Fruit fly (Drosophila melanogaster) whole organism, adult: Measurements from ENCODE around the gene Root.
A peak's percentile ranks its signal among the peaks of the same experiment; 100 is the strongest.

Experiments
- CG11617 ChIP-seq: fragments of 200-800 bp; sonication (Bioruptor generic); optimal IDR thresholded peaks from 2 replicates; lab custom pipeline; 2017; ENCODE audit warnings: mild to moderate bottlenecking, missing biosample characterization, missing genetic modification reagents, missing genetic modification characterization
- CG12768 ChIP-seq: fragments of 200-800 bp; sonication (Bioruptor generic); optimal IDR thresholded peaks from 2 replicates; lab custom pipeline; 2017; ENCODE audit warnings: missing biosample characterization, missing genetic modification characterization, mild to moderate bottlenecking, moderate library complexity, missing genetic modification reagents
- CG14711 ChIP-seq: fragments of 200-800 bp; sonication (Bioruptor generic); optimal IDR thresholded peaks from 2 replicates; lab custom pipeline; 2018; ENCODE audit warnings: missing biosample characterization, mild to moderate bottlenecking, missing genetic modification characterization, moderate library complexity
- CG1620 ChIP-seq: fragments of 200-800 bp; sonication (Bioruptor generic); optimal IDR thresholded peaks from 2 replicates; lab custom pipeline; 2016; ENCODE audit warnings: missing biosample characterization, missing genetic modification characterization
- CG33017 ChIP-seq: fragments of 200-800 bp; sonication (Bioruptor generic); optimal IDR thresholded peaks from 2 replicates; lab custom pipeline; 2018; ENCODE audit warnings: missing biosample characterization, mild to moderate bottlenecking, missing genetic modification characterization, moderate library complexity
- CG5204 ChIP-seq: fragments of 200-800 bp; sonication (Bioruptor generic); optimal IDR thresholded peaks from 2 replicates; lab custom pipeline; 2016; ENCODE audit warnings: missing biosample characterization, missing genetic modification characterization
- CG7045 ChIP-seq: fragments of 200-800 bp; sonication (Bioruptor generic); optimal IDR thresholded peaks from 2 replicates; lab custom pipeline; 2017; ENCODE audit warnings: missing biosample characterization, mild to moderate bottlenecking, missing genetic modification characterization
- CG7101 ChIP-seq: fragments of 200-800 bp; sonication (Bioruptor generic); optimal IDR thresholded peaks from 2 replicates; lab custom pipeline; 2018; ENCODE audit warnings: missing biosample characterization, mild to moderate bottlenecking, missing genetic modification characterization, moderate library complexity
- Clk ChIP-seq: fragments of 200-800 bp; sonication (Bioruptor generic); optimal IDR thresholded peaks from 2 replicates; lab custom pipeline; 2017; ENCODE audit warnings: missing biosample characterization, missing genetic modification characterization
- Crg-1 ChIP-seq: fragments of 200-800 bp; sonication (Bioruptor generic); optimal IDR thresholded peaks from 2 replicates; lab custom pipeline; 2016; ENCODE audit warnings: missing biosample characterization, missing genetic modification characterization
- Hr96 ChIP-seq: fragments of 200-800 bp; sonication (Bioruptor generic); optimal IDR thresholded peaks from 2 replicates; lab custom pipeline; 2016; ENCODE audit warnings: missing biosample characterization, missing genetic modification characterization
- Mnt ChIP-seq: fragments of 200-800 bp; sonication (Bioruptor generic); optimal IDR thresholded peaks from 2 replicates; lab custom pipeline; 2016; ENCODE audit warnings: missing biosample characterization, mild to moderate bottlenecking, missing genetic modification characterization
- bab1 ChIP-seq: fragments of 200-800 bp; sonication (Bioruptor generic); optimal IDR thresholded peaks from 3 replicates; lab custom pipeline; 2019; ENCODE audit warnings: missing biosample characterization, mild to moderate bottlenecking, missing genetic modification characterization, moderate library complexity
- cic ChIP-seq: fragments of 200-800 bp; sonication (Bioruptor generic); optimal IDR thresholded peaks from 2 replicates; lab custom pipeline; 2017; ENCODE audit warnings: missing biosample characterization, mild to moderate bottlenecking, missing genetic modification characterization, moderate library complexity
- cnc ChIP-seq, 2 experiments: fragments of >200 bp; optimal IDR thresholded peaks; 2 replicates each; lab custom pipeline; 2017
- kay ChIP-seq: fragments of 200-800 bp; sonication (Bioruptor generic); peaks from one replicate; lab custom pipeline; 2016; ENCODE audit warnings: missing biosample characterization, missing genetic modification characterization, borderline replicate concordance
- ovo ChIP-seq: fragments of 200-800 bp; sonication (Bioruptor generic); optimal IDR thresholded peaks from 2 replicates; lab custom pipeline; 2016; ENCODE audit warnings: missing biosample characterization, missing genetic modification characterization
- pad ChIP-seq: fragments of 200-800 bp; sonication (Bioruptor generic); optimal IDR thresholded peaks from 3 replicates; lab custom pipeline; 2017; ENCODE audit warnings: missing biosample characterization, missing genetic modification characterization, mild to moderate bottlenecking, moderate library complexity, missing genetic modification reagents
- tj ChIP-seq: fragments of 200-800 bp; sonication (Bioruptor generic); optimal IDR thresholded peaks from 3 replicates; lab custom pipeline; 2017; ENCODE audit warnings: missing biosample characterization, mild to moderate bottlenecking, missing genetic modification characterization, moderate library complexity
- toe ChIP-seq: fragments of 200-800 bp; sonication (Bioruptor generic); optimal IDR thresholded peaks from 2 replicates; lab custom pipeline; 2016; ENCODE audit warnings: missing biosample characterization, missing genetic modification characterization

The Root gene

dm6 chr3R:24106059-24106631 is 6.9 kb upstream of the Root start:
- TF ChIP-seq CG14711 (tag; lab: Kevin White, UChicago) = peak; percentile 68
- peak; percentile 44 for TF ChIP-seq pad
- TF ChIP-seq CG33017 (tag; lab: Kevin White, UChicago) = peak; percentile 77
- TF ChIP-seq cic (GFP tag; lab: Kevin White, UChicago) = peak; percentile 94
- no peak for TF ChIP-seq kay
- TF ChIP-seq CG7101 (tag; lab: Kevin White, UChicago) = peak; percentile 78
- peak; percentile 64 for TF ChIP-seq Crg-1 (GFP tag; lab: Kevin White, UChicago)
- peak; percentile 24 for TF ChIP-seq toe
- TF ChIP-seq CG1620 (GFP tag; lab: Kevin White, UChicago) = peak; percentile 65
- no peak for TF ChIP-seq Hr96 (GFP tag; lab: Kevin White, UChicago)
- TF ChIP-seq ovo (GFP tag; lab: Kevin White, UChicago) = peak; percentile 5
- TF ChIP-seq CG12768 (GFP tag; lab: Kevin White, UChicago) = peak; percentile 80
- TF ChIP-seq Mnt = peak; percentile 88
- peak; percentile 60 for TF ChIP-seq CG11617 (GFP tag; lab: Kevin White, UChicago)
- TF ChIP-seq Clk (GFP tag; lab: Kevin White, UChicago) = no peak
- TF ChIP-seq CG7045 (GFP tag; lab: Kevin White, UChicago) = peak; percentile 59
- TF ChIP-seq tj (GFP tag; lab: Kevin White, UChicago) = no peak
- TF ChIP-seq CG5204 (GFP tag; lab: Kevin White, UChicago) = peak; percentile 62
- peak; percentile 87 for TF ChIP-seq bab1 (GFP tag; lab: Kevin White, UChicago)
- TF ChIP-seq cnc (optimal IDR thresholded peaks at IDR 0.05; lab: Kevin White, UChicago) = no peak

dm6 chr3R:24106879-24107441 is 6.1 kb upstream of the Root start, which contains the start of gene CG10694:
Gene CG10694 (plus strand): TSS chr3R:24107391.
- no peak for TF ChIP-seq pad
- TF ChIP-seq Mnt = no peak
- TF ChIP-seq kay = no peak
- no peak for TF ChIP-seq CG33017 (tag; lab: Kevin White, UChicago)
- TF ChIP-seq CG11617 (GFP tag; lab: Kevin White, UChicago) = no peak
- no peak for TF ChIP-seq cic (GFP tag; lab: Kevin White, UChicago)
- TF ChIP-seq CG12768 (GFP tag; lab: Kevin White, UChicago) = no peak
- TF ChIP-seq Clk (GFP tag; lab: Kevin White, UChicago) = no peak
- no peak for TF ChIP-seq cnc (optimal IDR thresholded peaks at IDR 0.05; lab: Kevin White, UChicago)
- no peak for TF ChIP-seq CG14711 (tag; lab: Kevin White, UChicago)
- no peak for TF ChIP-seq bab1 (GFP tag; lab: Kevin White, UChicago)
- TF ChIP-seq CG7045 (GFP tag; lab: Kevin White, UChicago) = no peak

- TF ChIP-seq CG7101 (tag; lab: Kevin White, UChicago) (peak; percentile 100), cic (GFP tag; lab: Kevin White, UChicago) (peak; percentile 98), Crg-1 (GFP tag; lab: Kevin White, UChicago) (peak; percentile 98), Mnt (peak; percentile 97), pad (peak; percentile 95), kay (no peak), CG5204 (GFP tag; lab: Kevin White, UChicago) (peak; percentile 98), CG7045 (GFP tag; lab: Kevin White, UChicago) (peak; percentile 100), toe (peak; percentile 98), CG33017 (tag; lab: Kevin White, UChicago) (peak; percentile 100), Clk (GFP tag; lab: Kevin White, UChicago) (peak; percentile 99), CG14711 (tag; lab: Kevin White, UChicago) (peak; percentile 99), Hr96 (GFP tag; lab: Kevin White, UChicago) (peak; percentile 95), cnc (optimal IDR thresholded peaks at IDR 0.05; lab: Kevin White, UChicago) (no peak), CG12768 (GFP tag; lab: Kevin White, UChicago) (peak; percentile 100), CG1620 (GFP tag; lab: Kevin White, UChicago) (peak; percentile 96), ovo (GFP tag; lab: Kevin White, UChicago) (peak; percentile 100), tj (GFP tag; lab: Kevin White, UChicago) (peak; percentile 97), bab1 (GFP tag; lab: Kevin White, UChicago) (peak; percentile 99), CG11617 (GFP tag; lab: Kevin White, UChicago) (peak; percentile 100)
These were observed 4.1 kb upstream of the Root start, which contains the start of the genes eIF4EHP and CG18428 for dm6 chr3R:24108902-24109389. Gene eIF4EHP (minus strand): TSS chr3R:24108960. Gene CG18428 (plus strand): TSS chr3R:24109336.

dm6 chr3R:24112320-24113069 is 591 bp upstream of the Root start, which contains the start of gene CG13605:
Gene CG13605 (minus strand): TSS chr3R:24112389.
- TF ChIP-seq Clk (GFP tag; lab: Kevin White, UChicago) = peak; percentile 44
- peak; percentile 78 for TF ChIP-seq CG12768 (GFP tag; lab: Kevin White, UChicago)
- TF ChIP-seq cic (GFP tag; lab: Kevin White, UChicago) = peak; percentile 27
- no peak for TF ChIP-seq cnc (optimal IDR thresholded peaks at IDR 0.05; lab: Kevin White, UChicago)
- TF ChIP-seq CG5204 (GFP tag; lab: Kevin White, UChicago) = peak; percentile 64
- peak; percentile 68 for TF ChIP-seq Crg-1 (GFP tag; lab: Kevin White, UChicago)
- peak; percentile 27 for TF ChIP-seq Hr96 (GFP tag; lab: Kevin White, UChicago)
- TF ChIP-seq Mnt = peak; percentile 59
- peak; percentile 73 for TF ChIP-seq CG33017 (tag; lab: Kevin White, UChicago)
- TF ChIP-seq kay = no peak
- TF ChIP-seq pad = peak; percentile 62
- TF ChIP-seq CG11617 (GFP tag; lab: Kevin White, UChicago) = peak; percentile 73
- peak; percentile 59 for TF ChIP-seq CG7045 (GFP tag; lab: Kevin White, UChicago)
- TF ChIP-seq CG14711 (tag; lab: Kevin White, UChicago) = peak; percentile 69
- peak; percentile 78 for TF ChIP-seq tj (GFP tag; lab: Kevin White, UChicago)
- peak; percentile 68 for TF ChIP-seq CG7101 (tag; lab: Kevin White, UChicago)
- TF ChIP-seq ovo (GFP tag; lab: Kevin White, UChicago) = no peak
- TF ChIP-seq CG1620 (GFP tag; lab: Kevin White, UChicago) = peak; percentile 28
- TF ChIP-seq toe = peak; percentile 71
- TF ChIP-seq bab1 (GFP tag; lab: Kevin White, UChicago) = peak; percentile 84
